Worm (Caenorhabditis elegans) whole organism, L4 larva: ENCODE measurements around the gene ret-1.
"Not testable (repeated sequence)": the region's sequence is repeated elsewhere in the genome, so short reads cannot be mapped to it uniquely, and the experiment has no call there.

Source experiments
- D1046.2 ChIP-seq: fragments of 200-800 bp; sonication (Bioruptor generic); IDR thresholded peaks from 2 replicates; pipeline ENCODE4 v1.3.6; 2022; ENCODE audit warnings: missing genetic modification characterization, missing compliant biosample characterization
- Y75B8A.6 ChIP-seq: fragments of 200-800 bp; sonication (Bioruptor generic); IDR thresholded peaks from 2 replicates; pipeline ENCODE4 v1.3.6; 2022; ENCODE audit warnings: missing genetic modification reagents, missing genetic modification characterization, missing compliant biosample characterization
- fos-1 ChIP-seq: fragments of 150-350 bp; optimal IDR thresholded peaks from 2 replicates; lab custom pipeline; 2014; ENCODE audit warnings: missing biosample characterization, missing genetic modification characterization
- hif-1 ChIP-seq, 2 experiments: sonication (generic microtip); optimal IDR thresholded peaks; 2 replicates each; lab custom pipeline; 2016 to 2017; ENCODE audit warnings: missing compliant biosample characterization in 2 of 2, missing genetic modification characterization in 2 of 2, missing genetic modification reagents in 2 of 2, missing genotype in 2 of 2, mild to moderate bottlenecking in 1 of 2
- lir-3 ChIP-seq: sonication (generic microtip); optimal IDR thresholded peaks from 2 replicates; lab custom pipeline; 2016; ENCODE audit warnings: mild to moderate bottlenecking, missing genetic modification characterization, missing compliant biosample characterization
- nhr-237 ChIP-seq: sonication (generic microtip); optimal IDR thresholded peaks from 2 replicates; lab custom pipeline; 2017; ENCODE audit warnings: missing biosample characterization, missing genetic modification characterization
- nhr-25 ChIP-seq: sonication (generic microtip); optimal IDR thresholded peaks from 2 replicates; lab custom pipeline; 2017; ENCODE audit warnings: missing genetic modification characterization, mild to moderate bottlenecking, missing compliant biosample characterization, antibody characterized with exemption, moderate library complexity, borderline replicate concordance; ENCODE audit not compliant: insufficient read depth
- nhr-76 ChIP-seq: fragments of 150-350 bp; optimal IDR thresholded peaks from 2 replicates; lab custom pipeline; 2014; ENCODE audit warnings: missing biosample characterization, missing genetic modification characterization
- nhr-77 ChIP-seq: fragments of 150-350 bp; optimal IDR thresholded peaks from 2 replicates; lab custom pipeline; 2014; ENCODE audit warnings: missing biosample characterization, missing genetic modification characterization
- zag-1 ChIP-seq: fragments of 150-350 bp; optimal IDR thresholded peaks from 2 replicates; lab custom pipeline; 2014; ENCODE audit warnings: missing biosample characterization, missing genetic modification characterization
- zip-2 ChIP-seq: fragments of 150-350 bp; optimal IDR thresholded peaks from 2 replicates; lab custom pipeline; 2014; ENCODE audit warnings: missing biosample characterization, missing genetic modification characterization

DNA sequence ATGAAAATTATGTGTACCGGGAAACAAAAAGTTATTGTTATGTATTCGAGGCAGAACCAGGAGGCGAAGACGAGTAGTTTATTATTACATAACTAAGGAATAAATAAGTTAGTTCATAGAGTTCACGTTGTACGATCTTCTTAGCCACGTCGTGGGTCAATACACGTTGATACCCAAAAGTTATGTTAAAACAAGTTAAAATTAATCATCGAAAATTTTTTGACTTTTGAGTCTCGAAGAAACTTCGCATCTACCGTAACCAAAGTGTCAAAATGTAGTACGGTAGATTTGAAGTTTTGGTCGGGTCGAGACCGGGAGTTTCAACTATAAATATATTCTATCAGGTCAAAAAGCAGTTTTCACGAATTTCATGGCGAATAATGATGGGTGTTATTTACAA lies 29.5 kb upstream of the ret-1 start, which contains the start of gene ZC412.10:
- not testable (repeated sequence) for TF ChIP-seq zip-2 (tag; lab: Kevin White, UChicago); nhr-237 (tag; lab: Kevin White, UChicago); lir-3; hif-1 (tag; optimal IDR thresholded peaks at IDR 0.05; lab: Kevin White, UChicago); nhr-76 (tag; lab: Kevin White, UChicago); nhr-77 (tag; lab: Kevin White, UChicago); D1046.2; zag-1 (tag; lab: Kevin White, UChicago); nhr-25 (tag; lab: Kevin White, UChicago); Y75B8A.6 (GFP tag; lab: Robert Waterston, UW); fos-1 (tag; lab: Kevin White, UChicago)
